Worm (Caenorhabditis elegans) whole organism, dauer: Measurements from ENCODE around the gene C32D5.10.
A peak's percentile ranks its signal among the peaks of the same experiment; 100 is the strongest.

ENCODE experiments used
- unc-62 ChIP-seq: sonication (generic microtip); optimal IDR thresholded peaks from 2 replicates; lab custom pipeline; 2017; ENCODE audit warnings: missing biosample characterization, missing genetic modification reagents, missing genetic modification characterization

The C32D5.10 gene

ce11 chrII:6365237-6365815, 13.5 kb upstream of the C32D5.10 start, which contains the start of the genes ani-2 and clec-88:
Gene ani-2, minus strand, starts transcription at chrII:6365367.
Gene clec-88, plus strand, starts transcription at chrII:6365722.
- TF ChIP-seq unc-62 (GFP tag; lab: Kevin White, UChicago) = no peak

ce11 chrII:6360822-6361221, 9.0 kb upstream of the C32D5.10 start, which contains the start of gene K10B2.4:
Gene K10B2.4, minus strand, starts transcription at chrII:6360959.
- TF ChIP-seq unc-62 (GFP tag; lab: Kevin White, UChicago) = no peak

ce11 chrII:6358905-6359304, 7.1 kb upstream of the C32D5.10 start, which contains the start of gene C32D5.12:
Gene C32D5.12, minus strand, starts transcription at chrII:6359005.
- TF ChIP-seq unc-62 (GFP tag; lab: Kevin White, UChicago) = no peak

ce11 chrII:6358232-6358631, 6.4 kb upstream of the C32D5.10 start:
- no peak for TF ChIP-seq unc-62 (GFP tag; lab: Kevin White, UChicago)

DNA sequence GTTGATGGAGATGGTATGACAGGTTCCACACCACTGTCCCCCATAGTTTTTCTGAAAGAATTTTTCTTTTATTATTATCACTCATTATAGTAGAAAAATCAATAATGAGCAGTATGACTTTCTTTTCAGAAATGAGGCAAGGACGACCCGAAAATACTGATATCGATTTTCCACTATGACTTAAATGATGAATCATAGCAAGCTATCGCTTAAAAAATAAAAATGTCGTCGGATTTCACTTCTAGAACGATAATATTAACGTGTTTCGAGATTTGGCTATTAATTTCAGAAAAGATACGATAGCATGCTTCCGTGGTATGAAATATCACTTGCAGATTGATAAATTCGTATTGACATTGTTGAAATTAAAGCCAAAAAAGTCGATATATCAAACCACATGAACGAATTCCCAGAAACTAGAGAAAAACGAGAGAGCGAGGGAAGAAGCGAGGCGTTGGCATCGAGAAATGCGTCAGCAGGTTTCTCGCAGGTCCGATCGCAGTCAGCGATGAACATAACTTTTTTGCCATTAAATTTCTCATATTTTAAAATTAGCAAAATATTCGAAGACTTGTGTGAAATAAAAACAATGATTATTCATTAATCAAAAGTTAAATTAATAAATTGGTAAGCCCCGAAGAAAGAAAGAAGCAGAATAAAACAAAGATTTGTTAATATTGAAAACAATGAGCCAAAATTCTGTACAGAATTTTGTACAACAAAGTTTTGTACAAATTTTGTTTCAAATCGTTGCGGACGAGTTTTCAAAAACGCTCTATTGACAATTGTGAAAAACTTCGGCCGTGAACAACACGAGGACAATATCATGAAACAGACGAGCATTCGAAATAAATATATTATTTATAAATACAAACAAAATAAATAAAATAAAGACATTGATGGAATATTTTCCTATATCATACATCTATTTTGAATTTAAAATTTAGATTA, 3.9 kb upstream of the C32D5.10 start, which contains the start of gene C32D5.11:
Gene C32D5.11, minus strand, starts transcription at position 51 of the 951 bp plus-strand sequence.
- TF ChIP-seq unc-62 (GFP tag; lab: Kevin White, UChicago) = no peak

ce11 chrII:6349968-6350367, 1.8 kb downstream of the C32D5.10 start:
- TF ChIP-seq unc-62 (GFP tag; lab: Kevin White, UChicago) = no peak

DNA sequence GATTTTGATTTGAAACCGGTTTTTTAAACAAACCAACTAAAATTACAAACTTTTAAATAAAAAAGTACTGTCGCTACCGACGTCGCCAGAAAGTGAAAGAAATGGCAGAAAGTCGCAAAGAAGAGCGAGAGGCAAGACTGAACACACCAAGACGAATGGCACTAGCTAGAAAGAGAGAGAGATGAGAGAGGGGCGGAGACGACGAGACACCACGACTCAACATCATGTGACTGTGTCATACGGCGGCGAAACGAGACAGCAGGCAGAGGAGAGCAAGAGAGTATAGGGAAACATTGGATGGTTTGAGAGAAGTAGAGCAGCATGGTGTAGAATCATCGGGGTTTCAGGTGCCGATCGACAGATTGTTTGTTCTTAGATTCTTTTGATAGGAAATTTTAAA, 3.4 kb downstream of the C32D5.10 start:
- peak; percentile 39 for TF ChIP-seq unc-62 (GFP tag; lab: Kevin White, UChicago)

- no peak for TF ChIP-seq unc-62 (GFP tag; lab: Kevin White, UChicago)
These were observed 4.3 kb downstream of the C32D5.10 start, which contains the start of gene lgg-1 for ce11 chrII:6347341-6348118. Gene lgg-1, minus strand, starts transcription at chrII:6347719.

- TF ChIP-seq unc-62 (GFP tag; lab: Kevin White, UChicago) = no peak
These were observed 5.2 kb downstream of the C32D5.10 start for ce11 chrII:6346551-6347079.

DNA sequence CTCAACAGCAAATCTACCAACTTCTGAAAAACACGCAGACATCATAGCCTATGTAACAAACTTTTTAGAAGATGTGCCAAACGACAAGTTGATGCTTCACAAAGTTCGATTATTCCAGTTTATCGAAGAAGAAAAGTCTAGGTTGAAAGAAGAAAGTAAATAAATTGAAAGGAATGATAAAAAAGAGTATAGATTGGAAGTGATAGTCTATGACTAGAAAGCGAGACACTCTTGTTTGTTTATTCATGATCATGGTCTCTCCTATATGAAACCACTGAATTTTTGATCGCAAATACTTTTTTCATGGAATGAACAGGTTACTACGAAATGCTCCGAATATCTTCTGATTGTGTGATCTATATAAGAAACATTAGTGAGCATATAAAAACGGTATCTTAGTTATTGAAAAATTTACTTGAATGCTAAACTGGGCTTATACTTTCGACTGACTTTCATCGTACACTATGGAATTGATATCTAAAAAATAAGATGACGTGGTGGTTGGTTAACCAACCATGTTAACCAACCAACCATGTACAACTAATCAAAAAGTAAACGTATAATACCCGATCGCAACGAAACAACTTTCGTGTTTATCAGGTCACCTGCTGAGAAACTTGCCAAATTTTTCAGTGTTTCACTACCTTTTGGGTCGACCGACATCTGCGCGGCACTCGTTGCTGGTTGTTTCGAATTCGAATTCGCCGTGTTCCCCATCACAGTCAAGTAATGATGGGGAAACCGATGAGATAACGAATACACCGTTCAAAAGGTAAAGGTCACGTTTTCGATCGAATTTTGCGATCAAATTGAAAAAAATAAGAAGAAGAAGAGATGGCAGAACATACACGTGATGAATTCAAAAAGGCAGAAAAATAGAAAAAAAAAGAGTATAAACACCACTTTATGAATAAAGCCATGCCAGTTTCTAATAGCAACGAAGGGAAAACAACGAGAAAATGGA, 6.3 kb downstream of the C32D5.10 start, which contains the start of gene C32D5.8:
Gene C32D5.8, minus strand, starts transcription at position 770 of the 964 bp plus-strand sequence.
- no peak for TF ChIP-seq unc-62 (GFP tag; lab: Kevin White, UChicago)

- no peak for TF ChIP-seq unc-62 (GFP tag; lab: Kevin White, UChicago)
These were observed 7.3 kb downstream of the C32D5.10 start for ce11 chrII:6344513-6344912.

- TF ChIP-seq unc-62 (GFP tag; lab: Kevin White, UChicago) = no peak
These were observed 7.9 kb downstream of the C32D5.10 start, which contains the start of gene txt-18 for ce11 chrII:6343893-6344292. Gene txt-18, plus strand, starts transcription at chrII:6344072.

- TF ChIP-seq unc-62 (GFP tag; lab: Kevin White, UChicago) = no peak
These were observed 9.3 kb downstream of the C32D5.10 start for ce11 chrII:6342455-6342854.

DNA sequence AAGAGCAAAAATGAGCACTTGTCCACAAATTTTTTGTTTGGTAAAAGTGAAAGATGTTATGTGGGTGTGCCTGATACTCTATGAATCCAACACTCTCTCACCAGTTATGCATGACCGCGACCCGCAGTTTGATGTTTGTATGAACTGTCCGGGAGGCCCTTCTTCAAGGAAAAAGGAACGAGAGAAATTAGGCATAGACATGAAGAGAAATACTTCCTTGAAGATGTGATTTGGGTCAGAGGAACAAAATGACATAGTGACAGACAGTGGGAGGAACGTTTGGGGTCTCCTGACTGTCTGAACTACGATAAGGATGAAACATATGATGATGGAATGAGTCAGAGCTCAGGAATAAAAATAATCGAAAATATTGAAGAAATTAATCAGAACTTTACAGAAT, 10.7 kb downstream of the C32D5.10 start:
- no peak for TF ChIP-seq unc-62 (GFP tag; lab: Kevin White, UChicago)
